Fruit fly (Drosophila melanogaster) S2 (cell line): ENCODE measurements around the gene vex.

ENCODE experiments used
- CG8478 ChIP-seq: fragments of >200 bp; optimal IDR thresholded peaks from 2 replicates; lab custom pipeline; 2018
- CTCF ChIP-seq, 2 experiments: fragments of >200 bp; optimal IDR thresholded peaks; 2 replicates each; lab custom pipeline; 2018

Gene vex

DNA sequence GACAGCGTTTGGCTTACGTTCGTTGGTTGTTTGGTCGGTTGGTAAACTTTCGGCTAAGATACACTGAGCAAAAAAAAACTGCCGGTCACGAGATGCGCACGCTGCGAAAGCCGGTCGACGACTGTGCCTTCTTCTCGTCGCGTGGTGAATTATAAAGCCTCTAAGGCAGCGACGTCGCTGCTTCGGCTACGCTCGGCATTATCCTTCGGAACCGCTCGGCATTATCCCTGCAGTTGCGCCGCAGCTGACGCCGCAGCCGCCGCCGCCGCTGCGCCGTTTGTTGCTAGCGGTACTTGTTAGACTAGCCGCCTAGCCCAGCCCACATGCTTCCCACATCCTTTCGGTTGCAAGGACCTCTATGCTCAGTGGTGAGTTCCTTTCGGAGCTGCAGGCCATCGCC lies at the start of gene vex:
vex (minus strand) TSS at position 114 of the 400 bp plus-strand sequence.
- TF ChIP-seq CG8478 (lab: Kevin White, UChicago) (no peak), CTCF (optimal IDR thresholded peaks at IDR 0.05; lab: Kevin White, UChicago) (no peak)

DNA sequence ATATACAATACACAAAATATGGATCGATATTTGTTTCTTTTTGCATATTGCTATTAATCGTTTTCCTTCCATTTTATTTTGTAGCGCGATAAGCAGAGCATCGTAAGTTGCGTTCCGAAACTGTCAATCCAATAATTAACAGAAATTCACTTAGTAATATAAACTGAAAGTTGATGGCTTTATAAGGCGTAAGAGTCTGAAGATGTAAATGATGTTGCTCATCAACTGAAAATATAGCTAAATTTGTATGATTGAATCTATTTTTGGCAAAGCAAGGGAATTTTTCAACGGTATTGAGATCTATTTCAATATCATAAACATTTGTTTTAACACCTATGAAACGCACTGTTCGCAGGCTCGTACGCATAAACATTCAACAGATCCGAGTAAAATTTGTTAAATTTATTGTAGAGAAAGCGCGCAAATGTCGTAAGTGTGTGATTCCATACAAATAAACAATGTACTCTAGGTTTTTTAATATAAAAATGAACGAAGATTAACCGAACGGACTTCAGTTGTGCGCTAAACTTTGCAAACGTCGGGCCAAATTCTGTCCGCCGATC lies 49.2 kb upstream of the vex start, which contains the start of gene Vago:
Vago (plus strand) TSS at position 513 of the 563 bp plus-strand sequence.
- no peak for TF ChIP-seq CTCF (optimal IDR thresholded peaks at IDR 0.05; lab: Kevin White, UChicago)
- no peak for TF ChIP-seq CG8478 (lab: Kevin White, UChicago)

DNA sequence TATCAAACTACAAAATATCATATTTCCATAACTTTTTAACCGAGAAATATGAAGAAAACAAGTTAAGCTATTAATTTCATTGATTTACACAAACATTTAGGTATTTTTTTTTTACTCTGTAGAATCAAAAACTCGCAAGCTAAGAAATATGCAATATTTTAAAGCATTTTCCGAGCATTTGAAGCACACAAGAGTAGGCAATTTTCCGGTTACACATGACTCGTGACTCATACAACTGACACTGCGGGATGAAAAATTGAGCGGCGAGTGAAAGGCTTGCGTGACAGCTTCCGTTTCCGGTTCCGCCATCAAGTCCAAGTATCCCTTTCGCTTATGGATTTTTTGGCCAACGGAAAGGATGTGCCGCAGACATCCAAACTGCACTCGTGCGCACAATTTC lies 47.7 kb upstream of the vex start:
- TF ChIP-seq CTCF (optimal IDR thresholded peaks at IDR 0.05; lab: Kevin White, UChicago), result no peak
- no peak for TF ChIP-seq CG8478 (lab: Kevin White, UChicago)

DNA sequence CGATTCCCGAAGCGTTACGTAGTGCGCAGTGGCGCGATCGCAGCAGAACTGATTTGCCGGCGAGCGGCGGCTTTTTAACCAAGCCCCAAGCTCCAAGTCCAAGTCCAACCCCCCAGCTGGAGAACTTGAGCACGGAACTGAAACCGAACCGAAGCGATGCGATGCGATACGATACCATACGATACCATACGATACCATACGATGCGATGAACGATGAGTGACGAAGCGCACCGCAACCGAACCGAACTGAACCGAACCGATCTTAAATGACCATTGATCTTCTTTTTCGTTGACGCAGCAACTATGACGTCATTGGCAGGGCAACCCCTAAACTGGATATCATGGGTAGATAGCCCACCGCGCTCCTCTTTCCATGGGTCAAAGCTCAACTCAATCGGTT lies 46.5 kb upstream of the vex start, which contains the start of gene sev:
sev (minus strand) TSS at position 50 of the 400 bp plus-strand sequence.
- TF ChIP-seq CTCF (optimal IDR thresholded peaks at IDR 0.05; lab: Kevin White, UChicago) (no peak), CG8478 (lab: Kevin White, UChicago) (no peak)

DNA sequence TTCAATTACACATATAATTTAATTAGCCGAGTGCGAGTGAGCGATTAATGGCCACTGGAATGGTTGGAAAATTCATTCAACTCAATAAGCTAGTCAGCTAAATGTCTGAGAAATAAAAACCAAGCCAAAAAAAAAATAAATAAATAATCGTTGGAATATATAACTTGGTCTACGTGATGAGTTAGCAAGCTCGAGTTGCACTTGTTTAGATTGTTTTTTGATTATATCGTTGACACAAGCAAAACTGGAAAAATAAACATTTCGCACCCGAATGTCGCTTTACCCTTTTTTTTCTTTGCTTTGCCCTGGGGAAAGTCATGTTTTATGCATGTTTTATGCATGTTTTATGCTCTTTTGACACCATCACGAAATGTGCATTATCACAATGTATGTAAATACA lies 43.3 kb upstream of the vex start:
- TF ChIP-seq CTCF (optimal IDR thresholded peaks at IDR 0.05; lab: Kevin White, UChicago) (no peak), CG8478 (lab: Kevin White, UChicago) (no peak)

DNA sequence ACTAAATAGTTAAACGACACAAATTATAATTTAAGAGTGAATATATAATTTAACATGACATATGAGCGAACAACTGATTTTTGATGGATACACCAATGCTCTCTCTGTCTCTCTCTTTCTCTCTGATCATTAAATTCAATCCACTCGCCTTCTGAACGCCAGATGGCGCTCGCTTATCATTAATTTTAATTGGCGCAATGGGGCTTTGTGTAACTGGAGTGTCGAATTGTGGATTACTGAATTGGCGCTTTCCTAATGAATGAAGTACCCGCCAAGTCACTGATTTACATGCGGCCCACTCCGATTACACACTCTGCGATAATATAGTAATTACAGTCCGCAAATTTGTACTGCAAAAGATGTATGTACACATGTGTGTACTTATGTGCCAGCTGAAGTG lies 42.1 kb upstream of the vex start:
- no peak for TF ChIP-seq CG8478 (lab: Kevin White, UChicago)
- peak; percentile 75 to 77 for TF ChIP-seq CTCF (optimal IDR thresholded peaks at IDR 0.05; lab: Kevin White, UChicago)

DNA sequence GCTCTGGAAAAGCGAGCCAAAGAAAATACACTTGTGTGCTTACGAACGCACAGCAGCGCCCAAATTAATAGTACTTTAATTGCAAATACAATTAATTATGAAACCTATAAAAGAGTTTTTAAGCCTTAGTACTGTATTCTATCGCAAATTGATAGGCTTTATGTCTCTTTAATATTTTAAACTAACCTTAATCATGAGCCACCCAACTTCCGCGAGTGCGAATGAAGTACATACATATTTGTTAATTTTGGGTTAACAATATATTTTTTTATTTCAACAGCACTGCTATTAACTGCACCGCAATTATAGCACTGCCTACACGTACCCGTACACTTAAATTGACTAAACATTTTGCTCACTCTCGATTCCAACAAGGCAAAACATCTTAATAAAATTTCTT lies 41.5 kb upstream of the vex start:
- TF ChIP-seq CTCF (optimal IDR thresholded peaks at IDR 0.05; lab: Kevin White, UChicago) (no peak), CG8478 (lab: Kevin White, UChicago) (no peak)

DNA sequence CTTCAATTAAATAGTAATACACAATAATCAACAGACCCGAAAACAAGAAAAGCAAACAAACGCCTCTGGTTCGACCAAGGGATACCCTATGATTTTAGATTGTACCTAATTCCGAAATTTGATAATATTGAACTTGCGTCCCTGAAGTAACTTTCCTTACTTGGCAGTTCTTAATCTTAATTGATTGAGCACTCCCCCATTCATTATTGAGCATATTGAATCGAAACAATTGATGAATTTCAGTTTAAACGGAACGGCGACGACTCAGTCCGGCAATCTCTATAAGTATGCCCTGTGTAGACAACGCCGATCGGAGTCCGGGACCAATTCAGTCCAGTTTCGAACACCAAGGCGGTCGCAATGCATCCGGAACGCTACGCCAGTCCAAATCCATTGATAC lies 26.6 kb upstream of the vex start, which contains the start of gene CG15203:
CG15203 (plus strand) TSS at position 301 of the 400 bp plus-strand sequence.
- TF ChIP-seq CTCF (optimal IDR thresholded peaks at IDR 0.05; lab: Kevin White, UChicago) (no peak), CG8478 (lab: Kevin White, UChicago) (no peak)

DNA sequence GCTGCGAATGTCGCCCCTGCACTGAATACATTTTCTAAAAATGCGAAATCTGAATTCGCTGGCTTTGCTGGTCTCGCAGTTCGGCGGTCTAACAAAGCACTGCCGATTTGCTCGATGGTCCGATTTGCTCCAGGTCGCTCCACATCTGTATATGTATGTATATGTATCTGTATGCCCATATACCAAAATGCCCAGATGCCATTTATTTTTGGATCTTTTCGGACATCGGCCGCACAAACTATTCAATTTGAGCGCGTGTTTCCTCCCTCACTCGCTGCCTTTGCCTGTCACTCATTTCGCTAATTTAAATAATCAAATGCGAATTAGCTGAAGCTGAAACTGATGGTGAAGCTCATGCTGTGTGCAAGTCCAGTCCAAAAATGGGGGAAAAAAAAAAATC lies 23.4 kb upstream of the vex start, which contains the start of gene CG1537:
CG1537 (minus strand) TSS at position 101 of the 400 bp plus-strand sequence.
- TF ChIP-seq CTCF (optimal IDR thresholded peaks at IDR 0.05; lab: Kevin White, UChicago), result no peak
- no peak for TF ChIP-seq CG8478 (lab: Kevin White, UChicago)

DNA sequence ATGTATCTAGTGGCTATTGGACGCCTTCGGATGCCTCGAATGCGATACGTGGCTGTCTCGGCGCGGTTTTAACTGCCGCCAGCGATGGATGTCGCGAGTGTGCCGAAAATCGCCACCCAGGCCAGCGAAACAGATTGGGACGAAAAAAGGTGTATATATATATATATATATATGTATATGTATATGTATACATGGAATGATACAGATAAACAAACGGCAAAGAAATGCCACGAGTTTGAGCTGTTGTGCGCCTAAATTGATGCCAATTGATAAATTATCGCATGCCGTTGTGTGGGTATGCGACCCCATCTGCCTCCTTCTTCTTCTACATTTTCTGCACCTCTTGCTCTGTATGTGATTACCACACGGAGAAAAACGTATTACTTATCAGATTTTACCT lies 19.8 kb upstream of the vex start, which contains the start of gene CG1545:
CG1545 (minus strand) TSS at position 101 of the 400 bp plus-strand sequence.
- TF ChIP-seq CG8478 (lab: Kevin White, UChicago) (no peak), CTCF (optimal IDR thresholded peaks at IDR 0.05; lab: Kevin White, UChicago) (no peak)

DNA sequence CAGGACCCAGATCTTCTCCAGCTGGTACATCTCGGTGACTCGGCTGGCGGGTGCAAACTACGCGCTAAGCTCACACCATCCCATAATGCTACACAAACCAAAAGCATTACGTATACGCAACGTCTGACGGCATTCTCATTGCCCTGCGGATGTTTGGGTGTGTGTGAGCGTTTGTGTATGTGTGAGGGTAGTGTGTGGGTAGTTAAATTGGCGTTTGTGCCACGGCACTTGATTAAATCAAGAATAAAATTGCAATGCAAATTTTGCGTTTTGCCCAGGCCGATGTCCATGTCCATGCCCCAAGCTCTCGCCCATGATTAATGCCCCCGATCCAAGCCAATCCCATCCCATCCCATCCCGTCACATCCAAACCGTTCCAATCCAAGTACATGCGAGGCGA lies 13.8 kb upstream of the vex start, which contains the start of gene CG1552:
CG1552 (minus strand) TSS at position 101 of the 400 bp plus-strand sequence.
- no peak for TF ChIP-seq CTCF (optimal IDR thresholded peaks at IDR 0.05; lab: Kevin White, UChicago)

DNA sequence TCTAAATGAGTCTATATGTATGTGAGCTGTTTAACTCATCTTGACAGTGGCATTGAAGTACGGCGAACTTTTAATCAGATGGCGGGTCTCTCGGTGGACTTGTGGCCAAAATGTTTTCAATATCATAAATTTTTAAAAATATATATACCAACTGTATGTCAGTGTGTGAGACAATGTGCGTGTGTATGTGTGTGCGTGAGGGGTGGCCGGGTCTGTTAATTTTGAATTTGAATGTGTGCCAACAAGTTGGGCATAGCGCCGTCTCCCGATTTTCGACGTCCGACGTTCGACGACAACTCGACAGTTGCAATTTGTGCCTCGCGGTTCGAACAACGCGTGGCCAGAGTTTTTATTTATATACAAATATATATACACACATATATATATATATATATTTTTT lies 4.8 kb upstream of the vex start, which contains the start of gene SmydA-4:
SmydA-4 (plus strand) TSS at position 301 of the 400 bp plus-strand sequence.
- TF ChIP-seq CTCF (optimal IDR thresholded peaks at IDR 0.05; lab: Kevin White, UChicago) (no peak), CG8478 (lab: Kevin White, UChicago) (no peak)

DNA sequence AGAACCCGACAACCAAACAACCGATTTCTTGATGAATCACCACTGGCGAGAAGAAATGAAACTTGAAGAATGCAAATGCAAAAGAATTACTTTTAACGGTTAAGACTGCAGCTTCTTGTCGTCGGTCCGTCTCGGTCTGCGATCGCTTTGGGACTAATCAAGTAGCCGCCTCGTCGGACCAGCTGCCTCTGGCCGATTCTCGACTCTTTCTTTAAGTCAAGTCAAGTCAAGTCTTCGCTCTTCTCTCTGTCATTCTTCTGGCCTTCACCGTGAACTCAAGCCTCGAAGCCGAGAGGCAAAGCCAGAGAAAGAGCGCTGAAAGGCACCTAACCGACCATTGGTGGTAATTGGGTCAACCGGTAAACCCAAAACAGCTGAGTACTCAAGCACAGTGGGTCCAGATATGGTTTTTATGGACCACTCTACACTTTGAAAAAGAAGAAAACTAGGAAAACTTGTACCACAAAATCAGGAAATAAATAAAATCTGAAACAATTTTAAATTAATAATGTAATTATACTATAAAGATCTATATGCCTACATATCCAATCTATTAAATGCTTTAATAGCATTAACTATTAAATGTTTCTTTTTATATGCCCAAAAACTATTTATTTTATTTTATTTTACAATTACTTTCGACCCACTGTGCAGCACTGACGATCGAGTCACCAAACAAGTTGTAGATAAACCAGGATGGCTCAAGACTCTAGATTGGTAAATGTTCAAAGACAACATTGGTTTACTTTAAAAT lies 72.5 kb downstream of the vex start, which contains the start of gene C901:
C901 (minus strand) TSS at position 157 of the 754 bp plus-strand sequence.
- TF ChIP-seq CTCF (optimal IDR thresholded peaks at IDR 0.05; lab: Kevin White, UChicago) (no peak), CG8478 (lab: Kevin White, UChicago) (no peak)

DNA sequence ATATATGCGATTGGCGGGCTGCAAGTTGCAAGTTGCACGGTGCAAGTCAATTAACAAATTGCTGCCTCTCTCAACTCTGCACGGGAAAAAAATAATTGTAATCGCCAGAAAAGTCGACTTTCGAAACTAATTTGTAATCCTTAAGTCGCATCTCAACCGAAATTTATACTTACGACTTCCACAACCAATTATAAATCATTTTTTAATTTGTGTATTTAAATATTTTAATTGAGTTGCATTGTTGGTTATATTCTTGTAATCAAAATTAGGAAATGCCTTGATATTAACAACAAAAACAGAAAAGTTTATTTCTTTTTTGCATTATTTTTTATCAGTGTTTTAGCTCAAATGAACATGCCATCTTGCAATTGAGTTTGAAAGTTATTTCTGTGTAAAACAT lies 79.8 kb downstream of the vex start:
- no peak for TF ChIP-seq CG8478 (lab: Kevin White, UChicago)
- no peak for TF ChIP-seq CTCF (optimal IDR thresholded peaks at IDR 0.05; lab: Kevin White, UChicago)

DNA sequence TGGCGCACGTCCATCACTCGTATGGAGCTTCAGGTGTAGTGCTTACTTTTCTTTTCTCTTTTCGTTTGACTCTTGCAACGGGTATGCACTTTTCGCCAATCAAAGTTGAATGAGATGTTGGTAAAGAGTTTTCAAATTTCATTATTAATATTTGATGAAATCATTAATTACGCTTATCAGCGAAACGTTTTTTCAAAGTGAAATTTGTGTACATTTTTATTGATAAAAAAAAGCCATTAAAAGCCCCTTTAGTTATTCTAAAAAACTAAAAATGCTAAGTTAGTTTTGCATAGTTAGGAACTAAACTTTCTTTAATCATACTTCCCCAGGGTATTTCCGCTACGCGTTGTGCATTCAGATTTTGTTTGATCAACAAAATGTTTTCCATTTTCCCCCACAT lies 86.5 kb downstream of the vex start:
- TF ChIP-seq CG8478 (lab: Kevin White, UChicago) (no peak), CTCF (optimal IDR thresholded peaks at IDR 0.05; lab: Kevin White, UChicago) (no peak)
